Worm (Caenorhabditis elegans) whole organism, L4 larva: ENCODE results near the gene scav-1.
A peak's percentile ranks its signal among the peaks of the same experiment; 100 is the strongest.

ENCODE experiments used
- F10B5.3 ChIP-seq: sonication (generic microtip); optimal IDR thresholded peaks from 2 replicates; lab custom pipeline; 2016; ENCODE audit warnings: mild to moderate bottlenecking, missing genetic modification characterization, missing compliant biosample characterization
- F26F4.8 ChIP-seq: fragments of 200-800 bp; sonication (Bioruptor generic); conservative IDR thresholded peaks from 2 replicates; pipeline ENCODE4 v1.3.6; 2022; ENCODE audit warnings: missing genetic modification characterization, missing compliant biosample characterization
- T20F7.1 ChIP-seq: fragments of 200-800 bp; sonication (Bioruptor generic); optimal IDR thresholded peaks from 2 replicates; lab custom pipeline; 2018; ENCODE audit warnings: mild to moderate bottlenecking, missing genetic modification characterization, missing compliant biosample characterization
- Y75B8A.6 ChIP-seq: fragments of 200-800 bp; sonication (Bioruptor generic); IDR thresholded peaks from 2 replicates; pipeline ENCODE4 v1.3.6; 2022; ENCODE audit warnings: missing genetic modification reagents, missing genetic modification characterization, missing compliant biosample characterization
- ZK546.5 ChIP-seq, 2 experiments: sonication (generic microtip); optimal IDR thresholded peaks; 2 replicates each; lab custom pipeline; 2017; ENCODE audit warnings: missing biosample characterization in 2 of 2, missing genetic modification characterization in 2 of 2
- aha-1 ChIP-seq: fragments of 150-350 bp; peaks from one replicate; lab custom pipeline; 2014; ENCODE audit warnings: missing biosample characterization, missing genetic modification characterization
- aly-2 ChIP-seq: sonication (generic microtip); optimal IDR thresholded peaks from 2 replicates; lab custom pipeline; 2018; ENCODE audit warnings: missing biosample characterization, missing genetic modification characterization
- ama-1 ChIP-seq: fragments of 150-350 bp; optimal IDR thresholded peaks from 2 replicates; lab custom pipeline; 2014; ENCODE audit warnings: inconsistent platforms, mixed read lengths
- ceh-20 ChIP-seq: fragments of 200-800 bp; sonication (Bioruptor generic); IDR thresholded peaks from 2 replicates; pipeline ENCODE4 v1.3.6; 2022; ENCODE audit warnings: missing genetic modification reagents, missing genetic modification characterization, missing compliant biosample characterization
- ceh-44 ChIP-seq: fragments of 200-800 bp; sonication (Bioruptor generic); IDR thresholded peaks from 2 replicates; pipeline ENCODE4 v1.3.6; 2022; ENCODE audit warnings: missing genetic modification reagents, missing genetic modification characterization, missing compliant biosample characterization
- ceh-82 ChIP-seq: sonication (generic microtip); optimal IDR thresholded peaks from 2 replicates; lab custom pipeline; 2017; ENCODE audit warnings: missing biosample characterization, missing genetic modification characterization
- ces-1 ChIP-seq: fragments of 150-350 bp; sonication (generic microtip); optimal IDR thresholded peaks from 4 replicates; lab custom pipeline; 2014; ENCODE audit warnings: missing biosample characterization, missing genetic modification reagents, missing genetic modification characterization
- daf-12 ChIP-seq: fragments of 150-350 bp; optimal IDR thresholded peaks from 2 replicates; lab custom pipeline; 2014; ENCODE audit warnings: missing biosample characterization, missing genetic modification reagents, missing genetic modification characterization
- daf-16 ChIP-seq, 3 experiments: sonication (generic microtip); optimal IDR thresholded peaks; 2 replicates each; lab custom pipeline; 2016 to 2017; ENCODE audit warnings: missing genetic modification characterization in 3 of 3, missing genetic modification reagents in 3 of 3, mild to moderate bottlenecking in 2 of 3, missing compliant biosample characterization in 2 of 3, missing biosample characterization in 1 of 3, moderate library complexity in 1 of 3
- dmd-9 ChIP-seq: fragments of 200-800 bp; sonication (Bioruptor generic); IDR thresholded peaks from 2 replicates; pipeline ENCODE4 v1.3.6; 2022; ENCODE audit warnings: missing genetic modification reagents, missing genetic modification characterization, missing compliant biosample characterization
- dve-1 ChIP-seq: sonication (generic microtip); optimal IDR thresholded peaks from 2 replicates; lab custom pipeline; 2017; ENCODE audit warnings: antibody characterized with exemption, mild to moderate bottlenecking, missing genetic modification characterization, missing compliant biosample characterization; ENCODE audit not compliant: insufficient read depth
- egl-43 ChIP-seq: fragments of 200-800 bp; sonication (Bioruptor generic); IDR thresholded peaks from 2 replicates; pipeline ENCODE4 v1.3.6; 2022; ENCODE audit warnings: missing genetic modification reagents, missing genetic modification characterization, missing compliant biosample characterization
- fkh-10 ChIP-seq: fragments of 150-350 bp; optimal IDR thresholded peaks from 2 replicates; lab custom pipeline; 2014; ENCODE audit warnings: missing biosample characterization, missing genetic modification reagents, missing genetic modification characterization
- gei-8 ChIP-seq: fragments of 200-800 bp; sonication (Bioruptor generic); optimal IDR thresholded peaks from 2 replicates; lab custom pipeline; 2018; ENCODE audit warnings: mild to moderate bottlenecking, missing genetic modification characterization, missing compliant biosample characterization
- hlh-11 ChIP-seq: fragments of 200-800 bp; sonication (Bioruptor generic); optimal IDR thresholded peaks from 2 replicates; lab custom pipeline; 2018; ENCODE audit warnings: mild to moderate bottlenecking, missing genetic modification characterization, missing compliant biosample characterization
- jun-1 ChIP-seq: fragments of 150-350 bp; optimal IDR thresholded peaks from 2 replicates; lab custom pipeline; 2014; ENCODE audit warnings: missing biosample characterization, missing genetic modification reagents, missing genetic modification characterization
- lim-7 ChIP-seq: fragments of 200-800 bp; sonication (Bioruptor generic); IDR thresholded peaks from 2 replicates; pipeline ENCODE4 v1.3.6; 2022; ENCODE audit warnings: missing genetic modification characterization, missing compliant biosample characterization
- lin-1 ChIP-seq: fragments of 200-800 bp; sonication (Bioruptor generic); IDR thresholded peaks from 2 replicates; pipeline ENCODE4 v1.3.6; 2022; ENCODE audit warnings: missing genetic modification reagents, missing genetic modification characterization, missing compliant biosample characterization
- lin-13 ChIP-seq: fragments of 150-350 bp; optimal IDR thresholded peaks from 2 replicates; lab custom pipeline; 2014; ENCODE audit warnings: missing biosample characterization, missing genetic modification reagents, missing genetic modification characterization
- lin-15B ChIP-seq: fragments of 150-350 bp; sonication (generic microtip); optimal IDR thresholded peaks from 3 replicates; lab custom pipeline; 2014; ENCODE audit warnings: missing biosample characterization, missing genetic modification characterization
- lin-29 ChIP-seq: fragments of 200-800 bp; sonication (Bioruptor generic); IDR thresholded peaks from 2 replicates; pipeline ENCODE4 v1.3.6; 2022; ENCODE audit warnings: missing genetic modification reagents, missing genetic modification characterization, missing compliant biosample characterization
- lir-3 ChIP-seq: sonication (generic microtip); optimal IDR thresholded peaks from 2 replicates; lab custom pipeline; 2016; ENCODE audit warnings: mild to moderate bottlenecking, missing genetic modification characterization, missing compliant biosample characterization
- madf-5 ChIP-seq, 2 experiments: fragments of 200-800 bp; sonication (Bioruptor generic); IDR thresholded peaks; 2 replicates each; pipeline ENCODE4 v1.3.6; 2022; ENCODE audit warnings: missing compliant biosample characterization in 2 of 2, missing genetic modification characterization in 2 of 2
- mdl-1 ChIP-seq, 2 experiments: fragments of 150-350 bp in 1 of 2; sonication (generic microtip) in 1 of 2; optimal IDR thresholded peaks; 2 replicates each; lab custom pipeline; 2014 to 2017; ENCODE audit warnings: missing biosample characterization in 2 of 2, missing genetic modification characterization in 2 of 2
- mdt-29 ChIP-seq: fragments of 200-800 bp; sonication (Bioruptor generic); IDR thresholded peaks from 2 replicates; pipeline ENCODE4 v1.3.6; 2022; ENCODE audit warnings: missing genetic modification reagents, missing genetic modification characterization, missing compliant biosample characterization
- mes-2 ChIP-seq: sonication (generic microtip); optimal IDR thresholded peaks from 2 replicates; lab custom pipeline; 2016; ENCODE audit warnings: missing genotype, mild to moderate bottlenecking, missing genetic modification characterization, missing compliant biosample characterization; ENCODE audit not compliant: poor library complexity, severe bottlenecking
- mxl-2 ChIP-seq: fragments of 200-800 bp; sonication (Bioruptor generic); conservative IDR thresholded peaks from 2 replicates; pipeline ENCODE4 v1.3.6; 2022; ENCODE audit warnings: missing genetic modification reagents, missing genetic modification characterization, missing compliant biosample characterization
- nhr-10 ChIP-seq: fragments of 150-350 bp; optimal IDR thresholded peaks from 2 replicates; lab custom pipeline; 2014; ENCODE audit warnings: missing biosample characterization, missing genetic modification characterization
- nhr-237 ChIP-seq: sonication (generic microtip); optimal IDR thresholded peaks from 2 replicates; lab custom pipeline; 2017; ENCODE audit warnings: missing biosample characterization, missing genetic modification characterization
- nhr-25 ChIP-seq: sonication (generic microtip); optimal IDR thresholded peaks from 2 replicates; lab custom pipeline; 2017; ENCODE audit warnings: missing genetic modification characterization, mild to moderate bottlenecking, missing compliant biosample characterization, antibody characterized with exemption, moderate library complexity, borderline replicate concordance; ENCODE audit not compliant: insufficient read depth
- nhr-28 ChIP-seq: fragments of 150-350 bp; optimal IDR thresholded peaks from 2 replicates; lab custom pipeline; 2014; ENCODE audit warnings: missing biosample characterization, missing genetic modification characterization
- nhr-41 ChIP-seq: fragments of 200-800 bp; sonication (Bioruptor generic); IDR thresholded peaks from 2 replicates; pipeline ENCODE4 v1.3.6; 2022; ENCODE audit warnings: missing genetic modification reagents, missing genetic modification characterization, missing compliant biosample characterization
- nhr-42 ChIP-seq: fragments of 200-800 bp; sonication (Bioruptor generic); IDR thresholded peaks from 2 replicates; pipeline ENCODE4 v1.3.6; 2022; ENCODE audit warnings: missing genetic modification characterization, missing compliant biosample characterization
- nhr-48 ChIP-seq: sonication (generic microtip); optimal IDR thresholded peaks from 2 replicates; lab custom pipeline; 2016; ENCODE audit warnings: mild to moderate bottlenecking, missing genetic modification characterization, missing compliant biosample characterization
- nhr-76 ChIP-seq: fragments of 150-350 bp; optimal IDR thresholded peaks from 2 replicates; lab custom pipeline; 2014; ENCODE audit warnings: missing biosample characterization, missing genetic modification characterization
- nhr-77 ChIP-seq: fragments of 150-350 bp; optimal IDR thresholded peaks from 2 replicates; lab custom pipeline; 2014; ENCODE audit warnings: missing biosample characterization, missing genetic modification characterization
- sdz-12 ChIP-seq: fragments of 200-800 bp; sonication (Bioruptor generic); optimal IDR thresholded peaks from 2 replicates; lab custom pipeline; 2018; ENCODE audit warnings: mild to moderate bottlenecking, missing genetic modification characterization, missing compliant biosample characterization
- skn-1 ChIP-seq: fragments of 150-350 bp; optimal IDR thresholded peaks from 2 replicates; lab custom pipeline; 2014; ENCODE audit warnings: missing biosample characterization, missing genetic modification characterization
- snpc-1.2 ChIP-seq: fragments of 200-800 bp; sonication (Bioruptor generic); IDR thresholded peaks from 2 replicates; pipeline ENCODE4 v1.3.6; 2022; ENCODE audit warnings: missing genetic modification reagents, missing genetic modification characterization, missing compliant biosample characterization
- spr-1 ChIP-seq: sonication (generic microtip); optimal IDR thresholded peaks from 2 replicates; lab custom pipeline; 2016; ENCODE audit warnings: mild to moderate bottlenecking, missing genetic modification characterization, missing compliant biosample characterization
- tag-97 ChIP-seq: fragments of 200-800 bp; sonication (Bioruptor generic); IDR thresholded peaks from 2 replicates; pipeline ENCODE4 v1.3.6; 2022; ENCODE audit warnings: missing genetic modification characterization, missing compliant biosample characterization
- unc-39 ChIP-seq: sonication (generic microtip); optimal IDR thresholded peaks from 2 replicates; lab custom pipeline; 2017; ENCODE audit warnings: missing biosample characterization, missing genetic modification characterization
- unc-62 ChIP-seq, 3 experiments: fragments of 150-350 bp in 1 of 3; sonication (generic microtip); optimal IDR thresholded peaks in 2 of 3; peaks in 1 of 3; 1 replicate in 1 of 3; 2 replicates in 2 of 3; lab custom pipeline; 2014 to 2017; ENCODE audit warnings: missing biosample characterization in 3 of 3, missing genetic modification characterization in 3 of 3, missing genetic modification reagents in 3 of 3, missing genotype in 1 of 3
- zfp-2 ChIP-seq: sonication (generic microtip); optimal IDR thresholded peaks from 2 replicates; lab custom pipeline; 2016; ENCODE audit warnings: mild to moderate bottlenecking, missing genetic modification characterization, missing compliant biosample characterization
- zip-11 ChIP-seq: fragments of 200-800 bp; sonication (Bioruptor generic); IDR thresholded peaks from 2 replicates; pipeline ENCODE4 v1.3.6; 2022; ENCODE audit warnings: missing genetic modification characterization, missing compliant biosample characterization
- ztf-7 ChIP-seq: fragments of 150-350 bp; optimal IDR thresholded peaks from 2 replicates; lab custom pipeline; 2014; ENCODE audit warnings: missing biosample characterization, missing genetic modification characterization

scav-1 gene

DNA sequence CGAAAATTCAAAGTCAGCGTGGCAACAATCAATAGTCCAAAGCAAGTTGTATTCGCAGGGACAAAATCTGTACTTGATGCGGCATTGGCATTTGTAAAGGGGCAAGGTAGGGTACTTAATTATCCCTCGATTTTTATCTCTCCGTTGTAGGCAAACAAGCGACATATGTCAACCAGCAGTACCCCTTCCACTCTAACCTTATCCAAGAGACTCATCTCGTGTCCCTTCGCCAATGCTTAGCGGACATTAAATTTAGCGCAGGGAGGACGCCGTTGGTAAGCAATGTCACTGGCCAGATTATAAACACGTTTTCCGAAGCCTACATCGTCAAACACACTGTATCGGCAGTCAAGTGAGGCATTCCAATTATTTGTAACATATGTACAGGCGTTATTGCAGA is 29.0 kb upstream of the scav-1 start (continued):
- TF ChIP-seq dve-1 (peak; percentile 98), egl-43 (GFP tag; lab: Robert Waterston, UW) (peak; percentile 99), sdz-12 (GFP tag; lab: Kevin White, UChicago) (peak; percentile 44), mxl-2 (peak; percentile 87), daf-12 (tag; lab: Kevin White, UChicago) (no peak), nhr-28 (tag; lab: Kevin White, UChicago) (peak; percentile 92), daf-16 (GFP tag; optimal IDR thresholded peaks at IDR 0.05; lab: Kevin White, UChicago) (peak in 1 of 2 experiments; percentile 99), daf-16 (tag; optimal IDR thresholded peaks at IDR 0.05; lab: Kevin White, UChicago) (peak; percentile 95), lin-29 (GFP tag; lab: Robert Waterston, UW) (peak; percentile 96), mdt-29 (GFP tag; lab: Robert Waterston, UW) (peak; percentile 92), mdl-1 (tag; optimal IDR thresholded peaks at IDR 0.05; lab: Kevin White, UChicago) (peak; percentile 91 to 92), nhr-48 (tag; lab: Kevin White, UChicago) (peak; percentile 95), Y75B8A.6 (GFP tag; lab: Robert Waterston, UW) (peak; percentile 77; the same call in 1 of the 2 replicates), skn-1 (tag; lab: Kevin White, UChicago) (peak; percentile 24), nhr-77 (tag; lab: Kevin White, UChicago) (peak; percentile 99), lim-7 (peak; percentile 77), T20F7.1 (GFP tag; lab: Kevin White, UChicago) (peak; percentile 91), lin-15B (tag; lab: Kevin White, UChicago) (no peak), ceh-82 (peak; percentile 80), aha-1 (peak; percentile 100), nhr-25 (tag; lab: Kevin White, UChicago) (peak; percentile 95), unc-39 (tag; lab: Kevin White, UChicago) (no peak), nhr-41 (peak; percentile 89), ZK546.5 (tag; optimal IDR thresholded peaks at IDR 0.05; lab: Kevin White, UChicago) (peak; percentile 10 to 55), lin-13 (peak; percentile 95), tag-97 (GFP tag; lab: Robert Waterston, UW) (no peak), ceh-44 (no peak), nhr-10 (tag; lab: Kevin White, UChicago) (peak; percentile 97), zfp-2 (tag; lab: Kevin White, UChicago) (peak; percentile 87), ceh-20 (GFP tag; lab: Robert Waterston, UW) (peak; percentile 96), unc-62 (GFP tag; optimal IDR thresholded peaks at IDR 0.05 in 1 of 2; lab: Kevin White, UChicago) (peak; percentile 82 to 100), unc-62 (tag; optimal IDR thresholded peaks at IDR 0.05; lab: Kevin White, UChicago) (peak; percentile 86), spr-1 (tag; lab: Kevin White, UChicago) (peak; percentile 97), mes-2 (tag; lab: Kevin White, UChicago) (peak; percentile 97), F10B5.3 (tag; lab: Kevin White, UChicago) (peak; percentile 96), nhr-237 (tag; lab: Kevin White, UChicago) (peak; percentile 84), lin-1 (GFP tag; lab: Robert Waterston, UW) (peak; percentile 85), dmd-9 (GFP tag; lab: Robert Waterston, UW) (peak; percentile 88), nhr-76 (peak; percentile 76), madf-5 (GFP tag; IDR thresholded peaks at IDR 0.05; lab: Robert Waterston, UW) (peak in 1 of 2 experiments; percentile 6; a peak in 1 of 4 replicates), F26F4.8 (GFP tag; lab: Robert Waterston, UW) (no peak), aly-2 (tag; lab: Kevin White, UChicago) (no peak), jun-1 (tag; lab: Kevin White, UChicago) (peak; percentile 99), gei-8 (peak; percentile 79), snpc-1.2 (GFP tag; lab: Robert Waterston, UW) (peak; percentile 62; the same call in 1 of the 2 replicates), ama-1 (no peak), zip-11 (no peak), fkh-10 (GFP tag; lab: Kevin White, UChicago) (peak; percentile 77), nhr-42 (GFP tag; lab: Robert Waterston, UW) (peak; percentile 98), hlh-11 (tag; lab: Kevin White, UChicago) (peak; percentile 95), ztf-7 (tag; lab: Kevin White, UChicago) (peak; percentile 96), lir-3 (tag; lab: Kevin White, UChicago) (peak; percentile 92), ces-1 (GFP tag; lab: Kevin White, UChicago) (peak; percentile 78)
